Worm (Caenorhabditis elegans) whole organism, L2 larva: ENCODE measurements around the gene C34C6.9.

ENCODE experiments used
- C34F6.9 ChIP-seq: fragments of 150-350 bp; optimal IDR thresholded peaks from 2 replicates; lab custom pipeline; 2014; ENCODE audit warnings: missing biosample characterization, missing genetic modification characterization
- F13H6.1 ChIP-seq: sonication (generic microtip); optimal IDR thresholded peaks from 2 replicates; lab custom pipeline; 2016; ENCODE audit warnings: missing genetic modification characterization, missing compliant biosample characterization
- ZK546.5 ChIP-seq: sonication (generic microtip); optimal IDR thresholded peaks from 2 replicates; lab custom pipeline; 2017; ENCODE audit warnings: missing biosample characterization, missing genetic modification characterization
- alr-1 ChIP-seq: fragments of 150-350 bp; optimal IDR thresholded peaks from 2 replicates; lab custom pipeline; 2014; ENCODE audit warnings: missing biosample characterization, missing genetic modification characterization
- aly-2 ChIP-seq: fragments of 150-350 bp; optimal IDR thresholded peaks from 2 replicates; lab custom pipeline; 2014; ENCODE audit warnings: missing biosample characterization, missing genetic modification characterization
- ama-1 ChIP-seq: fragments of 150-350 bp; optimal IDR thresholded peaks from 2 replicates; lab custom pipeline; 2018; ENCODE audit warnings: inconsistent platforms
- blmp-1 ChIP-seq: sonication (generic microtip); optimal IDR thresholded peaks from 2 replicates; lab custom pipeline; 2017; ENCODE audit warnings: missing genetic modification characterization, mild to moderate bottlenecking, missing compliant biosample characterization, antibody characterized with exemption, moderate library complexity; ENCODE audit not compliant: insufficient read depth
- ceh-16 ChIP-seq: fragments of 150-350 bp; optimal IDR thresholded peaks from 2 replicates; lab custom pipeline; 2014; ENCODE audit warnings: missing biosample characterization, missing genetic modification characterization
- ceh-82 ChIP-seq: fragments of 150-350 bp; optimal IDR thresholded peaks from 2 replicates; lab custom pipeline; 2014; ENCODE audit warnings: missing biosample characterization, missing genetic modification characterization
- crh-2 ChIP-seq: sonication (generic microtip); optimal IDR thresholded peaks from 2 replicates; lab custom pipeline; 2017; ENCODE audit warnings: missing biosample characterization, missing genetic modification characterization
- dmd-4 ChIP-seq: sonication (generic microtip); optimal IDR thresholded peaks from 2 replicates; lab custom pipeline; 2017; ENCODE audit warnings: missing biosample characterization, missing genetic modification characterization
- egl-27 ChIP-seq: sonication (generic microtip); optimal IDR thresholded peaks from 3 replicates; lab custom pipeline; 2017; ENCODE audit warnings: missing biosample characterization, missing genetic modification reagents, missing genetic modification characterization
- elt-1 ChIP-seq: fragments of 150-350 bp; optimal IDR thresholded peaks from 2 replicates; lab custom pipeline; 2014; ENCODE audit warnings: missing biosample characterization, missing genetic modification characterization
- gmeb-1 ChIP-seq: fragments of 150-350 bp; optimal IDR thresholded peaks from 2 replicates; lab custom pipeline; 2014; ENCODE audit warnings: missing biosample characterization, missing genetic modification characterization
- lin-11 ChIP-seq: fragments of 150-350 bp; sonication (generic microtip); optimal IDR thresholded peaks from 2 replicates; lab custom pipeline; 2014; ENCODE audit warnings: missing biosample characterization, missing genetic modification characterization, inconsistent platforms, mixed read lengths
- lin-13 ChIP-seq: fragments of 150-350 bp; optimal IDR thresholded peaks from 2 replicates; lab custom pipeline; 2014; ENCODE audit warnings: missing biosample characterization, missing genetic modification reagents, missing genetic modification characterization
- lsy-2 ChIP-seq, 2 experiments: fragments of 150-350 bp in 1 of 2; sonication (generic microtip) in 1 of 2; optimal IDR thresholded peaks; 2 replicates each; lab custom pipeline; 2014 to 2017; ENCODE audit warnings: missing biosample characterization in 2 of 2, missing genetic modification characterization in 2 of 2
- mbf-1 ChIP-seq: sonication (generic microtip); optimal IDR thresholded peaks from 2 replicates; lab custom pipeline; 2017; ENCODE audit warnings: missing biosample characterization, missing genetic modification characterization
- mdl-1 ChIP-seq, 2 experiments: fragments of 150-350 bp in 1 of 2; sonication (generic microtip) in 1 of 2; optimal IDR thresholded peaks; 2 replicates each; lab custom pipeline; 2017; ENCODE audit warnings: missing biosample characterization in 2 of 2, missing genetic modification characterization in 2 of 2
- nhr-10 ChIP-seq: sonication (generic microtip); optimal IDR thresholded peaks from 2 replicates; lab custom pipeline; 2017; ENCODE audit warnings: missing biosample characterization, missing genetic modification characterization
- nhr-11 ChIP-seq: fragments of 150-350 bp; optimal IDR thresholded peaks from 2 replicates; lab custom pipeline; 2014; ENCODE audit warnings: missing biosample characterization, missing genetic modification characterization
- nhr-12 ChIP-seq: fragments of 150-350 bp; optimal IDR thresholded peaks from 2 replicates; lab custom pipeline; 2014; ENCODE audit warnings: missing biosample characterization, missing genetic modification characterization
- nhr-129 ChIP-seq: fragments of 150-350 bp; optimal IDR thresholded peaks from 2 replicates; lab custom pipeline; 2014; ENCODE audit warnings: missing biosample characterization, missing genetic modification characterization
- nhr-21 ChIP-seq: fragments of 150-350 bp; optimal IDR thresholded peaks from 2 replicates; lab custom pipeline; 2014; ENCODE audit warnings: missing biosample characterization, missing genetic modification characterization
- nhr-237 ChIP-seq: fragments of 150-350 bp; optimal IDR thresholded peaks from 2 replicates; lab custom pipeline; 2014; ENCODE audit warnings: missing biosample characterization, missing genetic modification characterization
- nhr-25 ChIP-seq: fragments of 150-350 bp; sonication (generic microtip); optimal IDR thresholded peaks from 3 replicates; lab custom pipeline; 2014; ENCODE audit warnings: missing biosample characterization, missing genetic modification characterization
- nhr-6 ChIP-seq: fragments of 150-350 bp; optimal IDR thresholded peaks from 2 replicates; lab custom pipeline; 2014; ENCODE audit warnings: missing biosample characterization, missing genetic modification characterization
- nhr-77 ChIP-seq: fragments of 150-350 bp; optimal IDR thresholded peaks from 2 replicates; lab custom pipeline; 2014; ENCODE audit warnings: missing biosample characterization, missing genetic modification characterization
- sem-4 ChIP-seq: fragments of 150-350 bp; optimal IDR thresholded peaks from 2 replicates; lab custom pipeline; 2014; ENCODE audit warnings: missing biosample characterization, missing genetic modification reagents, missing genetic modification characterization
- skn-1 ChIP-seq: sonication (generic microtip); optimal IDR thresholded peaks from 2 replicates; lab custom pipeline; 2017; ENCODE audit warnings: missing biosample characterization, missing genetic modification characterization
- sma-3 ChIP-seq: sonication (generic microtip); optimal IDR thresholded peaks from 2 replicates; lab custom pipeline; 2016; ENCODE audit warnings: missing genetic modification reagents, missing genetic modification characterization, missing compliant biosample characterization
- sma-9 ChIP-seq, 2 experiments: fragments of 150-350 bp in 1 of 2; sonication (generic microtip) in 1 of 2; optimal IDR thresholded peaks; 2 replicates each; lab custom pipeline; 2014 to 2016; ENCODE audit warnings: missing genetic modification characterization in 2 of 2, mild to moderate bottlenecking in 1 of 2, missing biosample characterization in 1 of 2, missing compliant biosample characterization in 1 of 2, missing genetic modification reagents in 1 of 2, moderate library complexity in 1 of 2
- unc-55 ChIP-seq: fragments of 150-350 bp; sonication (generic microtip); optimal IDR thresholded peaks from 3 replicates; lab custom pipeline; 2014; ENCODE audit warnings: missing biosample characterization, missing genetic modification reagents, missing genetic modification characterization
- zag-1 ChIP-seq: fragments of 150-350 bp; optimal IDR thresholded peaks from 2 replicates; lab custom pipeline; 2014; ENCODE audit warnings: missing biosample characterization, missing genetic modification characterization
- ztf-1 ChIP-seq: fragments of 200-800 bp; sonication (Bioruptor generic); conservative IDR thresholded peaks from 2 replicates; pipeline ENCODE4 v1.3.6; 2022; ENCODE audit warnings: missing genetic modification characterization, missing compliant biosample characterization
- ztf-11 ChIP-seq: sonication (generic microtip); optimal IDR thresholded peaks from 2 replicates; lab custom pipeline; 2017; ENCODE audit warnings: missing biosample characterization, missing genetic modification characterization

Gene C34C6.9

DNA sequence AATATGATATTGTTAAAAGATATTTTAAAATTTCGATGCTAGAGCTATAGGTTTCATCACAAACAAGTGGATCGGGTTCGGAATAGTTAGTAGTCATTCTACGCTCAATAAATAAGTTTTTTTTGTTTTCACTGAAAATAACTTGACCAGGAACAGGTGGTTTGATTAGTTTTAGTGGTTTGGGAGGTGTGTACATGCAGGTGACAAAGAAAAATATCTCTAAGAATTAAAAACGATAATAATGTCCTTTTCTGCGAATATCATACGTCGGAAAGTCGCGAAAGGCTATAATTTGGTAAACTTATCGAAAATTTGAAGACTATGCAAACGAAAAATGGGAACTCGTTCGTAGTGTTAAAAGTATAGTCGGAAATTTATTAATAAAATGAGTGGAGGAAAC lies 24.6 kb downstream of the C34C6.9 start, which contains the start of gene srg-15:
Gene srg-15, minus strand, starts transcription at position 101 of the 400 bp plus-strand sequence.
- TF ChIP-seq aly-2 (tag; lab: Kevin White, UChicago), result no peak
- no peak for TF ChIP-seq nhr-12 (tag; lab: Kevin White, UChicago)
- no peak for TF ChIP-seq egl-27 (tag; lab: Kevin White, UChicago)
- no peak for TF ChIP-seq ztf-1 (GFP tag; lab: Robert Waterston, UW)
- TF ChIP-seq gmeb-1 (tag; lab: Kevin White, UChicago), result no peak
- no peak for TF ChIP-seq skn-1
- TF ChIP-seq lin-13 (GFP tag; lab: Kevin White, UChicago), result no peak
- TF ChIP-seq lin-11 (tag; lab: Kevin White, UChicago), result no peak
- TF ChIP-seq mdl-1 (tag; optimal IDR thresholded peaks at IDR 0.05; lab: Kevin White, UChicago), result no peak
- no peak for TF ChIP-seq C34F6.9
- TF ChIP-seq unc-55 (GFP tag; lab: Kevin White, UChicago), result no peak
- no peak for TF ChIP-seq nhr-6 (tag; lab: Kevin White, UChicago)
- TF ChIP-seq lsy-2 (tag; optimal IDR thresholded peaks at IDR 0.05; lab: Kevin White, UChicago), result no peak
- no peak for TF ChIP-seq ceh-16 (tag; lab: Kevin White, UChicago)
- TF ChIP-seq nhr-21, result no peak

- no peak for TF ChIP-seq F13H6.1 (tag; lab: Kevin White, UChicago)
- TF ChIP-seq elt-1, result no peak
- TF ChIP-seq sem-4 (tag; lab: Kevin White, UChicago), result no peak
Observed at ce11 chrII:8714913-8715447, 29.3 kb downstream of the C34C6.9 start, which contains the start of the genes rab-21 and T01B7.13. rab-21 (minus strand) TSS chrII:8715013. T01B7.13 (plus strand) TSS chrII:8715397.

ce11 chrII:8716231-8716878 lies 30.6 kb downstream of the C34C6.9 start, which contains the start of the genes cyn-11 and T01B7.5:
cyn-11 (minus strand) TSS chrII:8716281.
T01B7.5 (plus strand) TSS chrII:8716828.
- TF ChIP-seq sem-4 (tag; lab: Kevin White, UChicago) (peak; percentile 7), nhr-11 (tag; lab: Kevin White, UChicago) (no peak), gmeb-1 (tag; lab: Kevin White, UChicago) (peak; percentile 9), mbf-1 (tag; lab: Kevin White, UChicago) (no peak), sma-9 (GFP tag; optimal IDR thresholded peaks at IDR 0.05; lab: Kevin White, UChicago) (peak; percentile 35), sma-9 (tag; optimal IDR thresholded peaks at IDR 0.05; lab: Kevin White, UChicago) (no peak), sma-3 (no peak), lin-11 (tag; lab: Kevin White, UChicago) (peak; percentile 4), crh-2 (tag; lab: Kevin White, UChicago) (peak; percentile 34), dmd-4 (no peak), nhr-129 (tag; lab: Kevin White, UChicago) (peak; percentile 21), nhr-25 (tag; lab: Kevin White, UChicago) (no peak), C34F6.9 (peak; percentile 33), aly-2 (tag; lab: Kevin White, UChicago) (no peak), lsy-2 (tag; optimal IDR thresholded peaks at IDR 0.05; lab: Kevin White, UChicago) (peak in 1 of 2 experiments; percentile 50)
- TF ChIP-seq, all 48 proteins: peak for 8

DNA sequence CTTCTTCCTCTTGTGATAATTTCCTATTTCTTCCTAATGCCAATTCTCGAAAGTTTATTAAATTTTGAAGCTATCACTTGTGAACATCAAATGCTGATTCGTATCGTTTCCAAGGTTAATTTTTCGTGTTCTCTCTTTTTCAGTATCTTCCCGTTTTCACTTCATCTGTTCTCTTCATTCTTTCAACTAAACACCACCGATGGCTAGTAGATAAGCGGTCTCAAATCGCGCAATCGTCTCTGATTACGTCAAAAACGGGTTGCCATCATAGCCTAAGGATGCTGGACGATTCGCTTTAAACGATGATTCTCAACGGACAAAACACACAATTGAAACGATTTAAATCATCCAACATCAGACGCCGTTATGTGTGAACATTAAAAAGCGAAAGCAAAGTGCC lies 31.9 kb downstream of the C34C6.9 start:
- TF ChIP-seq nhr-21 (peak; percentile 28), nhr-25 (tag; lab: Kevin White, UChicago) (peak; percentile 51), sem-4 (tag; lab: Kevin White, UChicago) (peak; percentile 46), zag-1 (tag; lab: Kevin White, UChicago) (no peak), lsy-2 (tag; optimal IDR thresholded peaks at IDR 0.05; lab: Kevin White, UChicago) (no peak), ceh-16 (tag; lab: Kevin White, UChicago) (no peak), blmp-1 (tag; lab: Kevin White, UChicago) (peak; percentile 96), nhr-6 (tag; lab: Kevin White, UChicago) (no peak), sma-9 (GFP tag; optimal IDR thresholded peaks at IDR 0.05; lab: Kevin White, UChicago) (peak; percentile 35), sma-9 (tag; optimal IDR thresholded peaks at IDR 0.05; lab: Kevin White, UChicago) (no peak), alr-1 (tag; lab: Kevin White, UChicago) (no peak), skn-1 (no peak)
- TF ChIP-seq, all 48 proteins: peak for 5

ce11 chrII:8721955-8722524 lies 36.3 kb downstream of the C34C6.9 start, which contains the start of gene trcs-2:
trcs-2 (plus strand) TSS chrII:8722474.
- TF ChIP-seq ama-1 (lab: Kevin White, UChicago) (no peak), ztf-11 (tag; lab: Kevin White, UChicago) (no peak), sma-9 (GFP tag; optimal IDR thresholded peaks at IDR 0.05; lab: Kevin White, UChicago) (no peak), sma-9 (tag; optimal IDR thresholded peaks at IDR 0.05; lab: Kevin White, UChicago) (no peak), elt-1 (no peak), ceh-82 (tag; lab: Kevin White, UChicago) (no peak), unc-55 (GFP tag; lab: Kevin White, UChicago) (no peak), skn-1 (no peak), sma-3 (no peak), egl-27 (tag; lab: Kevin White, UChicago) (no peak), nhr-21 (no peak), dmd-4 (no peak), ZK546.5 (no peak), mdl-1 (tag; optimal IDR thresholded peaks at IDR 0.05; lab: Kevin White, UChicago) (no peak), aly-2 (tag; lab: Kevin White, UChicago) (no peak), nhr-10 (tag; lab: Kevin White, UChicago) (no peak), nhr-77 (tag; lab: Kevin White, UChicago) (no peak), alr-1 (tag; lab: Kevin White, UChicago) (no peak), nhr-237 (tag; lab: Kevin White, UChicago) (no peak), nhr-11 (tag; lab: Kevin White, UChicago) (no peak), F13H6.1 (tag; lab: Kevin White, UChicago) (no peak)
